Worm (Caenorhabditis elegans): ENCODE data around the gene T16H12.13.

- TF ChIP-seq unc-130 (GFP tag; optimal IDR thresholded peaks at IDR 0.05) (no peak), zag-1 (tag; optimal IDR thresholded peaks at IDR 0.05) (no peak)
Observed at ce11 chrIII:10090685-10091084, 5.5 kb downstream of the T16H12.13 start, which contains the start of gene gtf-2H2C.
